Fruit fly (Drosophila melanogaster): Measurements from ENCODE around the gene BBS8.
A peak's percentile ranks its signal among the peaks of the same experiment; 100 is the strongest.

BBS8 gene

DNA sequence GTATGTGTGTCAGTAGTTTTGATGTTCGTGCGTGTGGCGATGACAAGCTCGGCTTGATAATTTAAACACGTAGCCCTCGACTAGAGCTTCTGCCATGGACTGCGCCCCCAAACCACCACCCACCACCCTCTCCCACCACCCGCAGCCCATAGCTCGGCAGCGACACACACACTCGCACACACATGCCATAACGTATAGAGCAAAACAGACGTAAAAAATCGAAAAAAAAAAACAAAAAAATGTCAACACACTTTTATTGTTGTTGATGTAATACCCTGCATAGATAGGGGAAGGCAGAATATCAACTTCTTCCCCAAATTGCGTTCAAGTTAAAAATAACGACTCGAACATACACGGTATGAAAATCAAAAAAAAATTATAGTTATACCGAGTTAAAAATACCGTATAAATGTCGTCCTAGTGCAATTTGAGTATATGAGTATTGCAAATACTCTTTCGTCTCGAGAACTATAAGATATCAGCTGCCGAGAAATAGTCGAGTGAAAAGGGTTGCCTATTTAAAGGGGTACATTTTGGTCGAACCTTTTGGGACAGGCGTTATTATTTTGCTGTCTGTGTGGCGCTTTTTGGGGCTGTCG lies 47.8 kb downstream of the BBS8 start (continued):
- TF ChIP-seq org-1 (GFP tag; optimal IDR thresholded peaks at IDR 0.05) (peak; percentile 53), CG12391 (tag; optimal IDR thresholded peaks at IDR 0.05) (peak; percentile 63), gce (GFP tag; IDR thresholded peaks at IDR 0.05) (0 out of 3 replicates have a peak, but pooled peaks have one; percentile 35), ewg (GFP tag; optimal IDR thresholded peaks at IDR 0.05) (peak; percentile 61), gcm (GFP tag; optimal IDR thresholded peaks at IDR 0.05) (peak; percentile 28), CG34376 (GFP tag; optimal IDR thresholded peaks at IDR 0.05) (peak; percentile 68), yki (optimal IDR thresholded peaks at IDR 0.05) (no peak), CG31224 (GFP tag; IDR thresholded peaks at IDR 0.05) (peak; percentile 63), CG8089 (GFP tag; optimal IDR thresholded peaks at IDR 0.05) (peak; percentile 82), rib (GFP tag; IDR thresholded peaks at IDR 0.05) (no peak), CG15479 (GFP tag; optimal IDR thresholded peaks at IDR 0.05) (no peak), CG7372 (GFP tag; IDR thresholded peaks at IDR 0.05) (0 out of 2 replicates have a peak, but pooled peaks have one; percentile 19), CG15073 (GFP tag; optimal IDR thresholded peaks at IDR 0.05) (peak; percentile 26), Hey (tag; optimal IDR thresholded peaks at IDR 0.05) (no peak), hth (optimal IDR thresholded peaks at IDR 0.05) (no peak), CG10431 (GFP tag; optimal IDR thresholded peaks at IDR 0.05) (no peak), B-H2 (GFP tag; optimal IDR thresholded peaks at IDR 0.05) (peak; percentile 2), Dip2 (GFP tag; IDR thresholded peaks at IDR 0.05) (no peak), CG4820 (GFP tag; optimal IDR thresholded peaks at IDR 0.05) (peak; percentile 28), H15 (GFP tag; IDR thresholded peaks at IDR 0.05) (peak; percentile 74), CHES-1-like (GFP tag; optimal IDR thresholded peaks at IDR 0.05) (peak; percentile 88), CG11247 (GFP tag; IDR thresholded peaks at IDR 0.05) (no peak), TFAM (GFP tag; optimal IDR thresholded peaks at IDR 0.05) (peak; percentile 38), CG4360 (GFP tag; IDR thresholded peaks at IDR 0.05) (no peak), CG1603 (tag; optimal IDR thresholded peaks at IDR 0.05) (peak; percentile 35), Hand (GFP tag; optimal IDR thresholded peaks at IDR 0.05) (peak; percentile 69), repo (GFP tag; optimal IDR thresholded peaks at IDR 0.05) (peak; percentile 50), luna (GFP tag; optimal IDR thresholded peaks at IDR 0.05) (peak; percentile 56), tup (GFP tag; optimal IDR thresholded peaks at IDR 0.05) (peak; percentile 62), Adf1 (GFP tag; IDR thresholded peaks at IDR 0.05) (no peak; the same call in 1 of the 2 replicates), scrt (GFP tag; optimal IDR thresholded peaks at IDR 0.05) (peak; percentile 75), bsh (GFP tag; optimal IDR thresholded peaks at IDR 0.05) (peak; percentile 54 to 66), CG11560 (tag; IDR thresholded peaks at IDR 0.05) (peak; percentile 50; the same call in 1 of the 3 replicates), cato (GFP tag; optimal IDR thresholded peaks at IDR 0.05; ENCODE audit: borderline replicate concordance) (peak; percentile 43), onecut (GFP tag; IDR thresholded peaks at IDR 0.05) (no peak), row (GFP tag; IDR thresholded peaks at IDR 0.05) (peak; percentile 95), CG3281 (GFP tag; optimal IDR thresholded peaks at IDR 0.05) (peak; percentile 70), CG10366 (GFP tag; IDR thresholded peaks at IDR 0.05) (peak; percentile 64), sob (GFP tag; IDR thresholded peaks at IDR 0.05) (peak; percentile 81), CG2678 (tag; optimal IDR thresholded peaks at IDR 0.05) (peak; percentile 86)

DNA sequence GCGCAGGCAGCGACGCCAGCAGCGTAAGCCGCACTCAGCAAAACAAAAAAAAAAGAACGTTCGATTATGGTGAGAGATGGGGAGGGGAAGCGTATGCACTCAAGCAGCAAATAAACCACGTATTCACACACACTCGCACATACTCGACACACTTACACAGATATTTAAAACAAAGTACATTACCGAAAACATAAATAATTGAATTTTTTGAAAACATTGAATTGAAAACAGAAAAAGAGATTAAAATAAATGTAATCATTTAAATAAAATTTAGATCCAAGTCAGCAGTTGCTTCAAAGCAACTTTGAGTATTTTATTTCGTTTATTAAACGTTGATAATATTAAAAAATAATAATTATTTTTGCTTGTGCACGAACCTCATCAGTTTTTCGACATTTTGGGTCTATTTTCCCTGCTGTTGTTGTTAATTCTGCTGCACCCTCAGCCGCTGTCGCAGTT lies 48.4 kb downstream of the BBS8 start:
- TF ChIP-seq wdn (GFP tag; IDR thresholded peaks at IDR 0.05) = no peak
- no peak for TF ChIP-seq mam (GFP tag; optimal IDR thresholded peaks at IDR 0.05)
- no peak for TF ChIP-seq en (GFP tag; optimal IDR thresholded peaks at IDR 0.05)
- TF ChIP-seq HHEX (GFP tag; optimal IDR thresholded peaks at IDR 0.05) = peak; percentile 44
- TF ChIP-seq CG18619 (GFP tag; optimal IDR thresholded peaks at IDR 0.05) = peak; percentile 26
- TF ChIP-seq CG3065 (GFP tag; optimal IDR thresholded peaks at IDR 0.05) = no peak
- TF ChIP-seq CG9932 (GFP tag; IDR thresholded peaks at IDR 0.05) = no peak
- peak; percentile 80 for TF ChIP-seq CG15269 (tag; optimal IDR thresholded peaks at IDR 0.05)
- TF ChIP-seq Mrtf (GFP tag; IDR thresholded peaks at IDR 0.05) = no peak
- no peak for TF ChIP-seq sug (tag; optimal IDR thresholded peaks at IDR 0.05)
- TF ChIP-seq CG1529 (GFP tag; optimal IDR thresholded peaks at IDR 0.05) = peak; percentile 42
- no peak for TF ChIP-seq CG16863 (GFP tag; optimal IDR thresholded peaks at IDR 0.05)
- peak; percentile 78 for TF ChIP-seq CG13424 (tag; optimal IDR thresholded peaks at IDR 0.05)
- TF ChIP-seq chn (GFP tag; optimal IDR thresholded peaks at IDR 0.05) = no peak
- no peak for TF ChIP-seq repo (GFP tag; optimal IDR thresholded peaks at IDR 0.05)
